Worm (Caenorhabditis elegans) whole organism, L4/young adult: ENCODE results near the gene ergi-1.

Experiments used
- W03F9.2 ChIP-seq: fragments of 150-350 bp; optimal IDR thresholded peaks from 2 replicates; lab custom pipeline; 2014; ENCODE audit warnings: missing biosample characterization, missing genetic modification characterization
- dao-5 ChIP-seq: sonication (generic microtip); optimal IDR thresholded peaks from 2 replicates; lab custom pipeline; 2016; ENCODE audit warnings: missing genotype, missing genetic modification characterization, moderate library complexity, missing compliant biosample characterization
- him-1 ChIP-seq: sonication (generic microtip); optimal IDR thresholded peaks from 2 replicates; lab custom pipeline; 2016; ENCODE audit warnings: missing genotype, missing genetic modification reagents, missing genetic modification characterization, missing compliant biosample characterization

DNA sequence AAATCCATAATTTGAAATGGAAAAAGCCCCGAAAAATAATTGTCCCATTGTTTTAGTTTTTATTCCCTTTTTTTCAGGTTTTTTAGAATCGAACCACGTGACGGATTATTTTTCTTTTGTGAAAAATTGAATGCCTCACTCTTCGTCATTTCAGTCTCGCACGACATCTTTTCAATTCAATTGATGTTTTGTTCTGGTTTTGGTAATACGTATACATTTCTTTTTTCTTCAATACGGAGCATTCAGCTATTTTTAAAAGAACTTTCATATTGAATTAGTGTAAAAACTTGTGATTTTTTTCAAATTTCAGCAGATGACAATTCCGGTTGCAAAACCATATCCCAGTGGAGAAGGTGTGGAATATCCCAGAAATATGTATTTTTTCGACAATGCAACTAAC lies 29.7 kb upstream of the ergi-1 start, which contains the start of gene F49H12.7:
- no peak for TF ChIP-seq W03F9.2 (tag; lab: Kevin White, UChicago)
- no peak for TF ChIP-seq him-1 (tag; lab: Kevin White, UChicago)
- no peak for TF ChIP-seq dao-5 (tag; lab: Kevin White, UChicago)
